Fruit fly (Drosophila melanogaster) whole organism, wandering third instar larva: Measurements from ENCODE around the gene SMC5.

Source experiments
- CrebA ChIP-seq: fragments of 200-800 bp; sonication (Bioruptor generic); optimal IDR thresholded peaks from 2 replicates; lab custom pipeline; 2016; ENCODE audit warnings: missing biosample characterization, mild to moderate bottlenecking, missing genetic modification characterization, borderline replicate concordance
- Dif ChIP-seq: fragments of 200-275, 200-300 bp; sonication (Bioruptor generic); optimal IDR thresholded peaks from 2 replicates; lab custom pipeline; 2018; ENCODE audit warnings: missing biosample characterization, missing genetic modification characterization; ENCODE audit not compliant: partially characterized antibody
- Myc ChIP-seq: fragments of >200 bp; optimal IDR thresholded peaks from 2 replicates; lab custom pipeline; 2017
- h ChIP-seq: fragments of 200-800 bp; sonication (Bioruptor generic); optimal IDR thresholded peaks from 3 replicates; lab custom pipeline; 2016; ENCODE audit warnings: missing biosample characterization, mild to moderate bottlenecking, missing genetic modification characterization
- sv ChIP-seq: fragments of 200-800 bp; sonication (Bioruptor generic); optimal IDR thresholded peaks from 3 replicates; lab custom pipeline; 2016; ENCODE audit warnings: missing biosample characterization, missing genetic modification characterization

DNA sequence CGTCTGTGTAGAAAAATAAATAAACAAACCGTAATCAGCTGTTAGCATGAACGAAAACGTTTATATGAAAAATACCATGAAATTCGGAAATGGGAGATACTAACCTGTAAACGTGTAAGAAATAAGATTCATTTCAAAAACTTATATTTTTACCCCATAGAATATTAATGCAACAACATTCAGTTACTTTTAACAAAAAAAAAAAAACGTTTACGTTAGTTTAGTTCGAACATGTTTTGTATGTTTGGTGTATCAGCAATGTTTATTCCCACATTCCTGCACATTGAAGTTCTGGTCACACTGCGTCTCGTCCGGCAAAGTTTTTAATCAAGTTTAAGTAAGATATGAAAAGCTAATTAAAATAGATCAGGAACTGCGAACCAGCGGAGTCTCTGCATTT lies 48.4 kb downstream of the SMC5 start, which contains the start of the genes S1P and CG11307:
- no peak for TF ChIP-seq h (GFP tag; lab: Kevin White, UChicago)
- TF ChIP-seq CrebA: no peak
- TF ChIP-seq sv (GFP tag; lab: Kevin White, UChicago): no peak
- TF ChIP-seq Dif (GFP tag; lab: Kevin White, UChicago): no peak
- no peak for TF ChIP-seq Myc
